Fruit fly (Drosophila melanogaster) whole organism, embryonic: ENCODE data around the gene Gr93d.

Experiments
- B-H1 ChIP-seq: fragments of 200-800 bp; sonication (Bioruptor generic); IDR thresholded peaks from 3 replicates; pipeline ENCODE4 v1.3.6; 2022; ENCODE audit warnings: missing biosample characterization, missing genetic modification characterization
- Bgb ChIP-seq: fragments of 200-800 bp; sonication (Bioruptor generic); IDR thresholded peaks from 2 replicates; pipeline ENCODE4 v1.3.6; 2022; ENCODE audit warnings: missing biosample characterization, missing genetic modification characterization; ENCODE audit not compliant: partially characterized antibody
- CG10321 ChIP-seq: fragments of 200-800 bp; sonication (Bioruptor generic); IDR thresholded peaks from 2 replicates; pipeline ENCODE4 v1.3.6; 2022; ENCODE audit warnings: missing biosample characterization, missing genetic modification characterization
- CG10654 ChIP-seq: fragments of 200-800 bp; sonication (Bioruptor generic); optimal IDR thresholded peaks from 2 replicates; lab custom pipeline; 2016; ENCODE audit warnings: missing biosample characterization, missing genetic modification characterization
- CG11504 ChIP-seq: fragments of 200-800 bp; sonication (Bioruptor generic); optimal IDR thresholded peaks from 3 replicates; lab custom pipeline; 2019; ENCODE audit warnings: missing biosample characterization, mild to moderate bottlenecking, missing genetic modification characterization, moderate library complexity
- CG13775 ChIP-seq: fragments of 200-800 bp; sonication (Bioruptor generic); optimal IDR thresholded peaks from 3 replicates; lab custom pipeline; 2017; ENCODE audit warnings: missing biosample characterization, mild to moderate bottlenecking, missing genetic modification characterization
- CG14860 ChIP-seq: fragments of 200-800 bp; sonication (Bioruptor generic); IDR thresholded peaks from 3 replicates; pipeline ENCODE4 v1.3.6; 2022; ENCODE audit warnings: missing biosample characterization, missing genetic modification characterization; ENCODE audit not compliant: partially characterized antibody
- CG15514 ChIP-seq: fragments of 200-800 bp; sonication (Bioruptor generic); optimal IDR thresholded peaks from 3 replicates; lab custom pipeline; 2017; ENCODE audit warnings: missing biosample characterization, missing genetic modification characterization, mild to moderate bottlenecking, moderate library complexity, missing genetic modification reagents
- CG1647 ChIP-seq: fragments of 200-800 bp; sonication (Bioruptor generic); optimal IDR thresholded peaks from 3 replicates; lab custom pipeline; 2016; ENCODE audit warnings: missing biosample characterization, missing genetic modification characterization
- CG1792 ChIP-seq: fragments of 200-800 bp; sonication (Bioruptor generic); optimal IDR thresholded peaks from 2 replicates; lab custom pipeline; 2016; ENCODE audit warnings: missing biosample characterization, missing genetic modification characterization
- CG31224 ChIP-seq: fragments of 200-800 bp; sonication (Bioruptor generic); IDR thresholded peaks from 2 replicates; pipeline ENCODE4 v1.3.6; 2022; ENCODE audit warnings: missing biosample characterization, missing genetic modification characterization
- CG32532 ChIP-seq: fragments of 200-800 bp; sonication (Bioruptor generic); IDR thresholded peaks from 2 replicates; pipeline ENCODE4 v1.3.6; 2022; ENCODE audit warnings: missing biosample characterization, missing genetic modification characterization
- CG4854 ChIP-seq: fragments of 200-800 bp; sonication (Bioruptor generic); optimal IDR thresholded peaks from 2 replicates; lab custom pipeline; 2016; ENCODE audit warnings: missing biosample characterization, missing genetic modification characterization, inconsistent platforms
- CG6175 ChIP-seq: fragments of 200-800 bp; sonication (Bioruptor generic); IDR thresholded peaks from 3 replicates; pipeline ENCODE4 v1.3.6; 2022; ENCODE audit warnings: missing biosample characterization, missing genetic modification characterization
- CG6254 ChIP-seq: fragments of 200-800 bp; sonication (Bioruptor generic); optimal IDR thresholded peaks from 3 replicates; lab custom pipeline; 2017; ENCODE audit warnings: mild to moderate bottlenecking, missing biosample characterization, missing genetic modification reagents, missing genetic modification characterization
- CG6654 ChIP-seq: fragments of 200-800 bp; sonication (Bioruptor generic); optimal IDR thresholded peaks from 2 replicates; lab custom pipeline; 2017; ENCODE audit warnings: missing biosample characterization, mild to moderate bottlenecking, missing genetic modification characterization
- CG7372 ChIP-seq: fragments of 200-800 bp; sonication (Bioruptor generic); IDR thresholded peaks from 2 replicates; pipeline ENCODE4 v1.3.6; 2022; ENCODE audit warnings: missing biosample characterization, missing genetic modification characterization
- CG7745 ChIP-seq: fragments of 200-800 bp; sonication (Bioruptor generic); optimal IDR thresholded peaks from 2 replicates; lab custom pipeline; 2018; ENCODE audit warnings: missing biosample characterization, mild to moderate bottlenecking, missing genetic modification characterization, moderate library complexity
- CG8478 ChIP-seq: fragments of >200 bp; optimal IDR thresholded peaks from 2 replicates; lab custom pipeline; 2018
- CG9609 ChIP-seq: fragments of 200-800 bp; sonication (Bioruptor generic); optimal IDR thresholded peaks from 3 replicates; lab custom pipeline; 2016; ENCODE audit warnings: missing biosample characterization, missing genetic modification characterization
- CG9727 ChIP-seq: fragments of 200-800 bp; sonication (Bioruptor generic); optimal IDR thresholded peaks from 3 replicates; lab custom pipeline; 2017; ENCODE audit warnings: missing biosample characterization, mild to moderate bottlenecking, missing genetic modification characterization
- CG9817 ChIP-seq: fragments of 200-800 bp; sonication (Bioruptor generic); optimal IDR thresholded peaks from 2 replicates; lab custom pipeline; 2018; ENCODE audit warnings: missing biosample characterization, mild to moderate bottlenecking, missing genetic modification characterization, moderate library complexity
- Ets97D ChIP-seq: fragments of 200-800 bp; sonication (Bioruptor generic); optimal IDR thresholded peaks from 3 replicates; lab custom pipeline; 2016; ENCODE audit warnings: missing biosample characterization, missing genetic modification characterization
- HHEX ChIP-seq: fragments of 200-800 bp; sonication (Bioruptor generic); optimal IDR thresholded peaks from 3 replicates; lab custom pipeline; 2017; ENCODE audit warnings: missing biosample characterization, mild to moderate bottlenecking, missing genetic modification characterization, missing genetic modification reagents
- HLH54F ChIP-seq: fragments of 200-800 bp; sonication (Bioruptor generic); optimal IDR thresholded peaks from 3 replicates; lab custom pipeline; 2016; ENCODE audit warnings: missing biosample characterization, missing genetic modification characterization
- Hmx ChIP-seq: fragments of 200-800 bp; sonication (Bioruptor generic); optimal IDR thresholded peaks from 2 replicates; lab custom pipeline; 2016; ENCODE audit warnings: missing biosample characterization, missing genetic modification characterization
- Mad ChIP-seq: fragments of 200-800 bp; sonication (Bioruptor generic); optimal IDR thresholded peaks from 2 replicates; lab custom pipeline; 2016; ENCODE audit warnings: missing biosample characterization, missing genetic modification characterization
- Max ChIP-seq: fragments of 200-800 bp; sonication (Bioruptor generic); optimal IDR thresholded peaks from 2 replicates; lab custom pipeline; 2016; ENCODE audit warnings: missing biosample characterization, mild to moderate bottlenecking, missing genetic modification characterization
- Med ChIP-seq: fragments of 200-800 bp; sonication (Bioruptor generic); peaks from one replicate; lab custom pipeline; 2016; ENCODE audit warnings: missing biosample characterization, missing genetic modification characterization, mild to moderate bottlenecking, inconsistent platforms, moderate library complexity
- Meics ChIP-seq: fragments of 200-800 bp; sonication (Bioruptor generic); optimal IDR thresholded peaks from 2 replicates; lab custom pipeline; 2017; ENCODE audit warnings: missing biosample characterization, mild to moderate bottlenecking, missing genetic modification characterization
- Nf-YB ChIP-seq: fragments of 200-800 bp; sonication (Bioruptor generic); optimal IDR thresholded peaks from 3 replicates; lab custom pipeline; 2019; ENCODE audit warnings: missing biosample characterization, mild to moderate bottlenecking, missing genetic modification characterization, moderate library complexity
- Oli ChIP-seq: fragments of 200-800 bp; sonication (Bioruptor generic); optimal IDR thresholded peaks from 2 replicates; lab custom pipeline; 2018; ENCODE audit warnings: missing biosample characterization, mild to moderate bottlenecking, missing genetic modification characterization, moderate library complexity
- Opbp ChIP-seq: fragments of 200-800 bp; sonication (Bioruptor generic); IDR thresholded peaks from 3 replicates; pipeline ENCODE4 v1.3.6; 2022; ENCODE audit warnings: missing biosample characterization, missing genetic modification characterization; ENCODE audit not compliant: partially characterized antibody
- Pdp1 ChIP-seq, 2 experiments: fragments of 200-800 bp; sonication (Bioruptor generic); optimal IDR thresholded peaks; 3 replicates each; lab custom pipeline; 2016; ENCODE audit warnings: missing biosample characterization in 2 of 2, missing genetic modification characterization in 2 of 2, mild to moderate bottlenecking in 1 of 2, moderate library complexity in 1 of 2
- Sin3A ChIP-seq: fragments of >200 bp; optimal IDR thresholded peaks from 2 replicates; lab custom pipeline; 2018
- Sox102F ChIP-seq: fragments of 200-800 bp; sonication (Bioruptor generic); optimal IDR thresholded peaks from 2 replicates; lab custom pipeline; 2018; ENCODE audit warnings: missing biosample characterization, mild to moderate bottlenecking, missing genetic modification characterization, moderate library complexity
- Taf1 ChIP-seq: fragments of 200-800 bp; sonication (Bioruptor generic); IDR thresholded peaks from 2 replicates; pipeline ENCODE4 v1.3.6; 2022; ENCODE audit warnings: missing biosample characterization, missing genetic modification characterization
- dmrt99B ChIP-seq: fragments of 200-800 bp; sonication (Bioruptor generic); optimal IDR thresholded peaks from 2 replicates; lab custom pipeline; 2018; ENCODE audit warnings: missing biosample characterization, mild to moderate bottlenecking, missing genetic modification characterization, moderate library complexity
- en ChIP-seq: fragments of 200-800 bp; sonication (Bioruptor generic); optimal IDR thresholded peaks from 2 replicates; lab custom pipeline; 2016; ENCODE audit warnings: missing biosample characterization, missing genetic modification characterization
- fd3F ChIP-seq: fragments of 200-800 bp; sonication (Bioruptor generic); optimal IDR thresholded peaks from 2 replicates; lab custom pipeline; 2018; ENCODE audit warnings: missing biosample characterization, mild to moderate bottlenecking, missing genetic modification characterization, moderate library complexity
- fd96Cb ChIP-seq: fragments of 200-800 bp; sonication (Bioruptor generic); optimal IDR thresholded peaks from 2 replicates; lab custom pipeline; 2018; ENCODE audit warnings: missing biosample characterization, mild to moderate bottlenecking, missing genetic modification characterization, moderate library complexity
- fru ChIP-seq: fragments of >200 bp; optimal IDR thresholded peaks from 2 replicates; lab custom pipeline; 2017
- grau ChIP-seq: fragments of 200-800 bp; optimal IDR thresholded peaks from 3 replicates; lab custom pipeline; 2019; ENCODE audit warnings: missing biosample characterization, mild to moderate bottlenecking, missing genetic modification characterization, moderate library complexity
- hb ChIP-seq: fragments of 200-800 bp; sonication (Bioruptor generic); IDR thresholded peaks from 3 replicates; pipeline ENCODE4 v1.3.6; 2022; ENCODE audit warnings: missing biosample characterization, missing genetic modification characterization; ENCODE audit not compliant: partially characterized antibody
- nom ChIP-seq: fragments of 200-800 bp; sonication (Bioruptor generic); optimal IDR thresholded peaks from 2 replicates; lab custom pipeline; 2017; ENCODE audit warnings: missing biosample characterization, missing genetic modification characterization, mild to moderate bottlenecking, moderate library complexity, missing genetic modification reagents
- onecut ChIP-seq: fragments of 200-800 bp; sonication (Bioruptor generic); IDR thresholded peaks from 2 replicates; pipeline ENCODE4 v1.3.6; 2022; ENCODE audit warnings: missing biosample characterization, missing genetic modification characterization
- pfk ChIP-seq: fragments of 200-800 bp; sonication (Bioruptor generic); optimal IDR thresholded peaks from 2 replicates; lab custom pipeline; 2018; ENCODE audit warnings: missing biosample characterization, mild to moderate bottlenecking, missing genetic modification characterization, moderate library complexity
- phol ChIP-seq: fragments of 200-800 bp; sonication (Bioruptor generic); optimal IDR thresholded peaks from 3 replicates; lab custom pipeline; 2018; ENCODE audit warnings: missing biosample characterization, mild to moderate bottlenecking, missing genetic modification characterization, moderate library complexity
- sug ChIP-seq: fragments of 200-800 bp; optimal IDR thresholded peaks from 2 replicates; lab custom pipeline; 2019; ENCODE audit warnings: missing biosample characterization, mild to moderate bottlenecking, missing genetic modification characterization, moderate library complexity
- trem ChIP-seq: fragments of 200-800 bp; optimal IDR thresholded peaks from 3 replicates; lab custom pipeline; 2019; ENCODE audit warnings: missing biosample characterization, mild to moderate bottlenecking, missing genetic modification characterization, moderate library complexity

Gene Gr93d

dm6 chr3R:21808622-21809347 lies 37.7 kb downstream of the Gr93d start:
- TF ChIP-seq CG32532 (GFP tag; lab: Robert Waterston, UW) (no peak), Pdp1 (GFP tag; optimal IDR thresholded peaks at IDR 0.05; lab: Kevin White, UChicago) (no peak), CG4854 (GFP tag; lab: Kevin White, UChicago) (no peak), CG9727 (GFP tag; lab: Kevin White, UChicago) (peak; percentile 25), Med (GFP tag; lab: Kevin White, UChicago) (peak; percentile 57), en (GFP tag; lab: Kevin White, UChicago) (no peak), CG14860 (no peak), CG1647 (GFP tag; lab: Kevin White, UChicago) (no peak), CG10654 (no peak), Hmx (no peak), CG13775 (GFP tag; lab: Kevin White, UChicago) (no peak), CG11504 (peak; percentile 45), CG31224 (no peak), Nf-YB (GFP tag; lab: Kevin White, UChicago) (no peak), pfk (no peak), Ets97D (GFP tag; lab: Kevin White, UChicago) (no peak), CG6254 (GFP tag; lab: Kevin White, UChicago) (no peak), hb (GFP tag; lab: Robert Waterston, UW) (no peak), Max (GFP tag; lab: Kevin White, UChicago) (no peak), CG8478 (lab: Kevin White, UChicago) (peak; percentile 83), fd3F (GFP tag; lab: Kevin White, UChicago) (no peak), CG9817 (no peak), CG1792 (GFP tag; lab: Kevin White, UChicago) (no peak), Opbp (GFP tag; lab: Robert Waterston, UW) (no peak), B-H1 (GFP tag; lab: Robert Waterston, UW) (no peak), phol (tag; lab: Kevin White, UChicago) (peak; percentile 21), HLH54F (GFP tag; lab: Kevin White, UChicago) (peak; percentile 22), CG7372 (GFP tag; lab: Robert Waterston, UW) (0 out of 2 replicates have a peak, but pooled peaks have one; percentile 18), CG10321 (peak; percentile 87), nom (GFP tag; lab: Kevin White, UChicago) (peak; percentile 22), grau (tag; lab: Kevin White, UChicago) (peak; percentile 42), sug (tag; lab: Kevin White, UChicago) (no peak), Taf1 (GFP tag; lab: Robert Waterston, UW) (no peak), CG6175 (no peak), Sox102F (GFP tag; lab: Kevin White, UChicago) (no peak), trem (tag; lab: Kevin White, UChicago) (no peak), CG9609 (no peak), CG7745 (tag; lab: Kevin White, UChicago) (no peak), Mad (GFP tag; lab: Kevin White, UChicago) (no peak), fru (lab: Kevin White, UChicago) (no peak), Meics (peak; percentile 61), CG6654 (GFP tag; lab: Kevin White, UChicago) (no peak), fd96Cb (tag; lab: Kevin White, UChicago) (no peak), CG15514 (GFP tag; lab: Kevin White, UChicago) (peak; percentile 10), Oli (tag; lab: Kevin White, UChicago) (no peak), Bgb (GFP tag; lab: Robert Waterston, UW) (peak; percentile 36; the same call in 1 of the 2 replicates), Sin3A (no peak), onecut (GFP tag; lab: Robert Waterston, UW) (peak; percentile 38; the same call in 1 of the 2 replicates), dmrt99B (tag; lab: Kevin White, UChicago) (peak; percentile 55), HHEX (peak; percentile 18)
